Worm (Caenorhabditis elegans) whole organism, L2 larva: Measurements from ENCODE around the gene seip-1.
"Not testable (repeated sequence)": the region's sequence is repeated elsewhere in the genome, so short reads cannot be mapped to it uniquely, and the experiment has no call there.

Experiments used
- C34F6.9 ChIP-seq: fragments of 150-350 bp; optimal IDR thresholded peaks from 2 replicates; lab custom pipeline; 2014; ENCODE audit warnings: missing biosample characterization, missing genetic modification characterization
- F13H6.1 ChIP-seq: sonication (generic microtip); optimal IDR thresholded peaks from 2 replicates; lab custom pipeline; 2016; ENCODE audit warnings: missing genetic modification characterization, missing compliant biosample characterization
- R02D3.7 ChIP-seq: fragments of 150-350 bp; optimal IDR thresholded peaks from 2 replicates; lab custom pipeline; 2014; ENCODE audit warnings: missing biosample characterization, missing genetic modification characterization
- Y55F3AM.14 ChIP-seq: fragments of 200-800 bp; sonication (Bioruptor generic); optimal IDR thresholded peaks from 2 replicates; lab custom pipeline; 2018; ENCODE audit warnings: mild to moderate bottlenecking, missing genetic modification characterization, missing compliant biosample characterization
- ZK546.5 ChIP-seq: sonication (generic microtip); optimal IDR thresholded peaks from 2 replicates; lab custom pipeline; 2017; ENCODE audit warnings: missing biosample characterization, missing genetic modification characterization
- aly-2 ChIP-seq: fragments of 150-350 bp; optimal IDR thresholded peaks from 2 replicates; lab custom pipeline; 2014; ENCODE audit warnings: missing biosample characterization, missing genetic modification characterization
- ama-1 ChIP-seq: fragments of 150-350 bp; optimal IDR thresholded peaks from 2 replicates; lab custom pipeline; 2018; ENCODE audit warnings: inconsistent platforms
- blmp-1 ChIP-seq: sonication (generic microtip); optimal IDR thresholded peaks from 2 replicates; lab custom pipeline; 2017; ENCODE audit warnings: missing genetic modification characterization, mild to moderate bottlenecking, missing compliant biosample characterization, antibody characterized with exemption, moderate library complexity; ENCODE audit not compliant: insufficient read depth
- dmd-4 ChIP-seq: sonication (generic microtip); optimal IDR thresholded peaks from 2 replicates; lab custom pipeline; 2017; ENCODE audit warnings: missing biosample characterization, missing genetic modification characterization
- elt-3 ChIP-seq: sonication (generic microtip); optimal IDR thresholded peaks from 2 replicates; lab custom pipeline; 2017; ENCODE audit warnings: missing biosample characterization, missing genetic modification characterization
- fos-1 ChIP-seq: fragments of 150-350 bp; optimal IDR thresholded peaks from 2 replicates; lab custom pipeline; 2014; ENCODE audit warnings: missing biosample characterization, missing genetic modification characterization
- lin-11 ChIP-seq: fragments of 150-350 bp; sonication (generic microtip); optimal IDR thresholded peaks from 2 replicates; lab custom pipeline; 2014; ENCODE audit warnings: missing biosample characterization, missing genetic modification characterization, inconsistent platforms, mixed read lengths
- lin-13 ChIP-seq: fragments of 150-350 bp; optimal IDR thresholded peaks from 2 replicates; lab custom pipeline; 2014; ENCODE audit warnings: missing biosample characterization, missing genetic modification reagents, missing genetic modification characterization
- lin-39 ChIP-seq: fragments of 150-350 bp; optimal IDR thresholded peaks from 2 replicates; lab custom pipeline; 2014; ENCODE audit warnings: missing biosample characterization, missing genetic modification reagents, missing genetic modification characterization
- lsy-2 ChIP-seq, 2 experiments: fragments of 150-350 bp in 1 of 2; sonication (generic microtip) in 1 of 2; optimal IDR thresholded peaks; 2 replicates each; lab custom pipeline; 2014 to 2017; ENCODE audit warnings: missing biosample characterization in 2 of 2, missing genetic modification characterization in 2 of 2
- mab-5 ChIP-seq: fragments of 150-350 bp; optimal IDR thresholded peaks from 2 replicates; lab custom pipeline; 2014; ENCODE audit warnings: missing biosample characterization, missing genetic modification characterization
- mbf-1 ChIP-seq: sonication (generic microtip); optimal IDR thresholded peaks from 2 replicates; lab custom pipeline; 2017; ENCODE audit warnings: missing biosample characterization, missing genetic modification characterization
- nhr-11 ChIP-seq: fragments of 150-350 bp; optimal IDR thresholded peaks from 2 replicates; lab custom pipeline; 2014; ENCODE audit warnings: missing biosample characterization, missing genetic modification characterization
- nhr-12 ChIP-seq: fragments of 150-350 bp; optimal IDR thresholded peaks from 2 replicates; lab custom pipeline; 2014; ENCODE audit warnings: missing biosample characterization, missing genetic modification characterization
- nhr-129 ChIP-seq: fragments of 150-350 bp; optimal IDR thresholded peaks from 2 replicates; lab custom pipeline; 2014; ENCODE audit warnings: missing biosample characterization, missing genetic modification characterization
- nhr-21 ChIP-seq: fragments of 150-350 bp; optimal IDR thresholded peaks from 2 replicates; lab custom pipeline; 2014; ENCODE audit warnings: missing biosample characterization, missing genetic modification characterization
- nhr-23 ChIP-seq: fragments of 150-350 bp; optimal IDR thresholded peaks from 2 replicates; lab custom pipeline; 2014; ENCODE audit warnings: missing biosample characterization, missing genetic modification reagents, missing genetic modification characterization
- nhr-237 ChIP-seq: fragments of 150-350 bp; optimal IDR thresholded peaks from 2 replicates; lab custom pipeline; 2014; ENCODE audit warnings: missing biosample characterization, missing genetic modification characterization
- nhr-6 ChIP-seq: fragments of 150-350 bp; optimal IDR thresholded peaks from 2 replicates; lab custom pipeline; 2014; ENCODE audit warnings: missing biosample characterization, missing genetic modification characterization
- nhr-77 ChIP-seq: fragments of 150-350 bp; optimal IDR thresholded peaks from 2 replicates; lab custom pipeline; 2014; ENCODE audit warnings: missing biosample characterization, missing genetic modification characterization
- sem-4 ChIP-seq: fragments of 150-350 bp; optimal IDR thresholded peaks from 2 replicates; lab custom pipeline; 2014; ENCODE audit warnings: missing biosample characterization, missing genetic modification reagents, missing genetic modification characterization
- skn-1 ChIP-seq: sonication (generic microtip); optimal IDR thresholded peaks from 2 replicates; lab custom pipeline; 2017; ENCODE audit warnings: missing biosample characterization, missing genetic modification characterization
- sma-9 ChIP-seq, 2 experiments: fragments of 150-350 bp in 1 of 2; sonication (generic microtip) in 1 of 2; optimal IDR thresholded peaks; 2 replicates each; lab custom pipeline; 2014 to 2016; ENCODE audit warnings: missing genetic modification characterization in 2 of 2, mild to moderate bottlenecking in 1 of 2, missing biosample characterization in 1 of 2, missing compliant biosample characterization in 1 of 2, missing genetic modification reagents in 1 of 2, moderate library complexity in 1 of 2
- snpc-4 ChIP-seq: fragments of 150-350 bp; optimal IDR thresholded peaks from 2 replicates; lab custom pipeline; 2014; ENCODE audit warnings: missing biosample characterization, missing genetic modification characterization
- unc-39 ChIP-seq: fragments of 150-350 bp; optimal IDR thresholded peaks from 2 replicates; lab custom pipeline; 2014; ENCODE audit warnings: missing biosample characterization, missing genetic modification characterization
- ztf-1 ChIP-seq: fragments of 200-800 bp; sonication (Bioruptor generic); conservative IDR thresholded peaks from 2 replicates; pipeline ENCODE4 v1.3.6; 2022; ENCODE audit warnings: missing genetic modification characterization, missing compliant biosample characterization
- ztf-11 ChIP-seq: sonication (generic microtip); optimal IDR thresholded peaks from 2 replicates; lab custom pipeline; 2017; ENCODE audit warnings: missing biosample characterization, missing genetic modification characterization

The seip-1 gene

ce11 chrV:6069968-6070367 is 16.9 kb upstream of the seip-1 start, which contains the start of gene fbxa-214:
fbxa-214 (minus strand) TSS chrV:6070068.
- TF ChIP-seq ztf-1 (GFP tag; lab: Robert Waterston, UW); C34F6.9 (tag; lab: Kevin White, UChicago); aly-2 (tag; lab: Kevin White, UChicago): not testable (repeated sequence)

DNA sequence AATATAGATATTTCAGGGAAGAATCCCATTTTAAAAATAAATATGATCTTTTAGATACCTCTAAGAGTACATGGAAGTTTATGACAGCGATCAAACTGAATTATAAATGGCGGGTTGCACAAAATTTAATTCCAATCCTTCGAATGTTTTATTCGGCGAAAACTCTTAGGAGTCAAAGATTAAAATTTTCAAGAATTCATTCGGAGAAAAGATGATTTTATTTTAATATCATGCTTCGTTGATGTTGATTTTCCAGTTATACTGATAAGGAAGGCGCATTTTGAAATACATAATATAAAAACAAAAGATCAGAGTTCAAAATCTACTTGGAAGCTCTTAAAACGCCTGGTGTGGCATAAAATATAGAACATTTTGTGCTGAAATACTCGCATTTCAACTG is 14.1 kb upstream of the seip-1 start, which contains the start of gene srh-10:
TSS of gene srh-10 (minus strand) at position 29 of the 400 bp plus-strand sequence.
- TF ChIP-seq aly-2 (tag; lab: Kevin White, UChicago): no peak
- no peak for TF ChIP-seq nhr-77
- TF ChIP-seq unc-39 (tag; lab: Kevin White, UChicago): no peak
- no peak for TF ChIP-seq ZK546.5
- TF ChIP-seq nhr-6 (tag; lab: Kevin White, UChicago): no peak
- no peak for TF ChIP-seq ama-1 (lab: Kevin White, UChicago)
- no peak for TF ChIP-seq C34F6.9 (tag; lab: Kevin White, UChicago)
- no peak for TF ChIP-seq Y55F3AM.14 (GFP tag; lab: Kevin White, UChicago)
- TF ChIP-seq nhr-23: no peak
- TF ChIP-seq nhr-11: no peak

DNA sequence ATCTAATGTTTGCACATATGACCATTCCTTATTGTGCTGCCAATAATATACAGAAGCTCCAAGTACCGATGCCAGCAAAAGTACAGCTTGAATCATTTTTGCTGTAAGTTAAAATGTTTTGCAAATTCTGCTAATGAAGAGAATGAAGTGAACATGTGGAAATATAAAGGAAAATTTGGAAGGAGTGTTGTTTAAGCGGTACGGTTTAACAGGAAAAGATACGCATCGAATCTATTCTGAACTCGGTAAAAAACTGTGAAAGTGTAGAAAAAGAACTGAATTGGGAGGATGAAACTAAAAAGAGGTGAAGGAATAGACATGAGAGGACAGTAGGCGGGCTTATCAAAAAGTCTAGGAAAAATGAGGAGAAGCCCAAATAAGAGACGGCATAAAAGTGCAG is 10.3 kb upstream of the seip-1 start, which contains the start of gene Y38A10A.2:
TSS of gene Y38A10A.2 (minus strand) at position 101 of the 400 bp plus-strand sequence.
- TF ChIP-seq nhr-23: no peak

ce11 chrV:6055289-6055688 is 2.3 kb upstream of the seip-1 start, which contains the start of gene srd-20:
srd-20 (plus strand) TSS chrV:6055589.
- TF ChIP-seq lin-11 (no peak), unc-39 (tag; lab: Kevin White, UChicago) (no peak)

DNA sequence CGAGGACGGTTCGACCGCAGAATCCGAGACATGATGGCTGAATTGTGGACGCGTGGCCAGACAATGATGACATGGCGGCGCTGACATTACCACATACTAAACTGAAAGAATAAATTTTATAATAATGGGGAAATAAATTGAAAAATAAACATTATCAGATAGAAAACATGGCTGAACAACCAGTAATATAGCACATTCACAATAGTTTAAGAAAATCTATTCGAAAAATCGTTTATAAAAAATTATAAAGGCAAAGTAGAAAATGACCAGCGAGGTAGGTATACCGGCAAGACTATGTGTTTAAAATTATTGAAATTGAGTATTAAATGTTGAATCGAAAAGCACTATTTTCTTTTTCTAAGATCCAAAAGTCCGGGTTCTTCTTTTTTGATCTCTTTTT is 1.9 kb downstream of the seip-1 start, which contains the start of gene jamp-1:
TSS of gene jamp-1 (minus strand) at position 101 of the 400 bp plus-strand sequence.
- TF ChIP-seq fos-1 (tag; lab: Kevin White, UChicago) (no peak), ztf-11 (tag; lab: Kevin White, UChicago) (no peak), nhr-12 (tag; lab: Kevin White, UChicago) (no peak), blmp-1 (tag; lab: Kevin White, UChicago) (no peak), lsy-2 (tag; optimal IDR thresholded peaks at IDR 0.05; lab: Kevin White, UChicago) (no peak), mab-5 (tag; lab: Kevin White, UChicago) (no peak), dmd-4 (tag; lab: Kevin White, UChicago) (no peak), nhr-23 (no peak), unc-39 (tag; lab: Kevin White, UChicago) (no peak), sem-4 (tag; lab: Kevin White, UChicago) (no peak), nhr-237 (no peak), sma-9 (GFP tag; optimal IDR thresholded peaks at IDR 0.05; lab: Kevin White, UChicago) (no peak), sma-9 (tag; optimal IDR thresholded peaks at IDR 0.05; lab: Kevin White, UChicago) (no peak), mbf-1 (tag; lab: Kevin White, UChicago) (no peak), nhr-6 (tag; lab: Kevin White, UChicago) (no peak), R02D3.7 (tag; lab: Kevin White, UChicago) (no peak), elt-3 (tag; lab: Kevin White, UChicago) (no peak), lin-39 (tag; lab: Kevin White, UChicago) (no peak), ama-1 (lab: Kevin White, UChicago) (no peak), Y55F3AM.14 (GFP tag; lab: Kevin White, UChicago) (no peak), F13H6.1 (tag; lab: Kevin White, UChicago) (no peak)

DNA sequence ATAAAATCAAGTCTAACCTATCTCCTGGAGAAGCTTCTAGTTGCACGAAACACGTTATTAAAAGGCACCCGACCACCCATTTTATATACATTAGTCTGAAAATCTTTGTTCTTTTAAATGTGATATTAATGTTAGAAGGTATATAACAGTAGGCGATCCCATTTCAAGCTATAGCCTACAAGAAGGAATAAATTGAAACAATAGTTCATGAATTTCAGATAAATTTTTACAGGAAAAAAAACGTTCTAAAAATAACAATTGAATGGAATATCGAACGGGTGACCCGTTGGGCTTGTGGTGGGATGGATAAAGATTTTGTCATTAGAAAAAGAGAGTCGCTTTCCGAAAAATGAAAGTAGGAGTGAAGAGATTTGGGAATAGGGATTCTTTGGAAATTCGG is 5.2 kb downstream of the seip-1 start, which contains the start of gene pgap-3:
TSS of gene pgap-3 (minus strand) at position 101 of the 400 bp plus-strand sequence.
- TF ChIP-seq nhr-77: no peak
- TF ChIP-seq mbf-1 (tag; lab: Kevin White, UChicago): no peak
- no peak for TF ChIP-seq F13H6.1 (tag; lab: Kevin White, UChicago)
- no peak for TF ChIP-seq elt-3 (tag; lab: Kevin White, UChicago)
- TF ChIP-seq sma-9 (GFP tag; optimal IDR thresholded peaks at IDR 0.05; lab: Kevin White, UChicago): no peak
- no peak for TF ChIP-seq sma-9 (tag; optimal IDR thresholded peaks at IDR 0.05; lab: Kevin White, UChicago)
- TF ChIP-seq snpc-4 (tag; lab: Kevin White, UChicago): no peak
- TF ChIP-seq nhr-129: no peak
- no peak for TF ChIP-seq nhr-21 (tag; lab: Kevin White, UChicago)
- no peak for TF ChIP-seq skn-1
- no peak for TF ChIP-seq C34F6.9 (tag; lab: Kevin White, UChicago)
- TF ChIP-seq lin-13: no peak
